Fruit fly (Drosophila melanogaster) whole organism, embryonic: ENCODE measurements around the gene Ada1-1.

Source experiments
- Atf3 ChIP-seq: fragments of 200-800 bp; sonication (Bioruptor generic); optimal IDR thresholded peaks from 3 replicates; lab custom pipeline; 2016; ENCODE audit warnings: missing biosample characterization, missing genetic modification characterization
- CG10209 ChIP-seq: fragments of 200-800 bp; sonication (Bioruptor generic); optimal IDR thresholded peaks from 3 replicates; lab custom pipeline; 2017; ENCODE audit warnings: missing biosample characterization, mild to moderate bottlenecking, missing genetic modification characterization, missing genetic modification reagents
- CG12155 ChIP-seq: fragments of 200-800 bp; sonication (Bioruptor generic); optimal IDR thresholded peaks from 3 replicates; lab custom pipeline; 2016; ENCODE audit warnings: missing biosample characterization, missing genetic modification characterization
- CG13424 ChIP-seq: fragments of 200-800 bp; sonication (Bioruptor generic); optimal IDR thresholded peaks from 2 replicates; lab custom pipeline; 2019; ENCODE audit warnings: missing biosample characterization, mild to moderate bottlenecking, missing genetic modification characterization, moderate library complexity
- CG13624 ChIP-seq: fragments of 200-800 bp; sonication (Bioruptor generic); optimal IDR thresholded peaks from 2 replicates; lab custom pipeline; 2016; ENCODE audit warnings: missing biosample characterization, missing genetic modification characterization
- CG15479 ChIP-seq: fragments of 200-800 bp; sonication (Bioruptor generic); optimal IDR thresholded peaks from 3 replicates; lab custom pipeline; 2019; ENCODE audit warnings: missing biosample characterization, mild to moderate bottlenecking, missing genetic modification characterization, moderate library complexity
- CG15696 ChIP-seq: fragments of 200-800 bp; sonication (Bioruptor generic); optimal IDR thresholded peaks from 2 replicates; lab custom pipeline; 2019; ENCODE audit warnings: missing biosample characterization, mild to moderate bottlenecking, missing genetic modification characterization, moderate library complexity
- CG17385 ChIP-seq: fragments of 200-800 bp; sonication (Bioruptor generic); optimal IDR thresholded peaks from 3 replicates; lab custom pipeline; 2018; ENCODE audit warnings: missing biosample characterization, mild to moderate bottlenecking, missing genetic modification characterization
- CG18599 ChIP-seq: fragments of 200-800 bp; sonication (Bioruptor generic); optimal IDR thresholded peaks from 3 replicates; lab custom pipeline; 2017; ENCODE audit warnings: missing biosample characterization, missing genetic modification characterization, mild to moderate bottlenecking, moderate library complexity, missing genetic modification reagents
- CG18764 ChIP-seq: fragments of 200-800 bp; sonication (Bioruptor generic); optimal IDR thresholded peaks from 3 replicates; lab custom pipeline; 2016; ENCODE audit warnings: missing biosample characterization, missing genetic modification characterization
- CG32767 ChIP-seq: fragments of 200-800 bp; sonication (Bioruptor generic); IDR thresholded peaks from 2 replicates; pipeline ENCODE4 v1.3.6; 2022; ENCODE audit warnings: missing biosample characterization, missing genetic modification characterization
- CG33213 ChIP-seq: fragments of 200-800 bp; sonication (Bioruptor generic); optimal IDR thresholded peaks from 3 replicates; lab custom pipeline; 2016; ENCODE audit warnings: missing biosample characterization, missing genetic modification characterization
- CG34376 ChIP-seq: fragments of 200-800 bp; sonication (Bioruptor generic); optimal IDR thresholded peaks from 2 replicates; lab custom pipeline; 2018; ENCODE audit warnings: missing biosample characterization, mild to moderate bottlenecking, missing genetic modification characterization
- CG6689 ChIP-seq: fragments of 200-800 bp; sonication (Bioruptor generic); IDR thresholded peaks from 2 replicates; pipeline ENCODE4 v1.3.6; 2022; ENCODE audit warnings: missing biosample characterization, missing genetic modification characterization
- CG8765 ChIP-seq: fragments of 200-800 bp; sonication (Bioruptor generic); IDR thresholded peaks from 2 replicates; pipeline ENCODE4 v1.3.6; 2022; ENCODE audit warnings: missing biosample characterization, missing genetic modification characterization
- CG8924 ChIP-seq: fragments of 200-800 bp; optimal IDR thresholded peaks from 3 replicates; lab custom pipeline; 2019; ENCODE audit warnings: missing biosample characterization, mild to moderate bottlenecking, missing genetic modification characterization, moderate library complexity
- CG9797 ChIP-seq: fragments of 200-800 bp; sonication (Bioruptor generic); optimal IDR thresholded peaks from 3 replicates; lab custom pipeline; 2018; ENCODE audit warnings: missing biosample characterization, mild to moderate bottlenecking, missing genetic modification characterization
- CrebB ChIP-seq: fragments of 200-800 bp; sonication (Bioruptor generic); optimal IDR thresholded peaks from 3 replicates; lab custom pipeline; 2018; ENCODE audit warnings: missing biosample characterization, mild to moderate bottlenecking, missing genetic modification characterization
- Dad ChIP-seq: fragments of 200-800 bp; sonication (Bioruptor generic); optimal IDR thresholded peaks from 3 replicates; lab custom pipeline; 2016; ENCODE audit warnings: missing biosample characterization, missing genetic modification characterization
- Doc2 ChIP-seq: fragments of 200-800 bp; sonication (Bioruptor generic); IDR thresholded peaks from 2 replicates; pipeline ENCODE4 v1.3.6; 2022; ENCODE audit warnings: missing biosample characterization, missing genetic modification characterization
- Doc3 ChIP-seq: fragments of 200-800 bp; sonication (Bioruptor generic); IDR thresholded peaks from 3 replicates; pipeline ENCODE4 v1.3.6; 2022; ENCODE audit warnings: missing biosample characterization, missing genetic modification characterization; ENCODE audit not compliant: partially characterized antibody
- ERR ChIP-seq: fragments of 200-800 bp; sonication (Bioruptor generic); optimal IDR thresholded peaks from 2 replicates; lab custom pipeline; 2016; ENCODE audit warnings: missing biosample characterization, missing genetic modification characterization
- Hr3 ChIP-seq: fragments of 200-800 bp; sonication (Bioruptor generic); optimal IDR thresholded peaks from 3 replicates; lab custom pipeline; 2016; ENCODE audit warnings: missing biosample characterization, missing genetic modification characterization
- Neu2 ChIP-seq: fragments of 200-800 bp; sonication (Bioruptor generic); optimal IDR thresholded peaks from 3 replicates; lab custom pipeline; 2016; ENCODE audit warnings: missing biosample characterization, missing genetic modification characterization, borderline replicate concordance
- Oaz ChIP-seq: fragments of 200-800 bp; sonication (Bioruptor generic); IDR thresholded peaks from 2 replicates; pipeline ENCODE4 v1.3.6; 2022; ENCODE audit warnings: missing biosample characterization, missing genetic modification characterization
- Optix ChIP-seq: fragments of 200-800 bp; sonication (Bioruptor generic); IDR thresholded peaks from 3 replicates; pipeline ENCODE4 v1.3.6; 2022; ENCODE audit warnings: missing biosample characterization, missing genetic modification characterization
- Rx ChIP-seq: fragments of 200-800 bp; sonication (Bioruptor generic); IDR thresholded peaks from 2 replicates; pipeline ENCODE4 v1.3.6; 2022; ENCODE audit warnings: missing biosample characterization, missing genetic modification characterization
- Six4 ChIP-seq: fragments of 200-800 bp; sonication (Bioruptor generic); optimal IDR thresholded peaks from 2 replicates; lab custom pipeline; 2016; ENCODE audit warnings: missing biosample characterization, missing genetic modification characterization
- chn ChIP-seq: fragments of 200-800 bp; sonication (Bioruptor generic); optimal IDR thresholded peaks from 2 replicates; lab custom pipeline; 2016; ENCODE audit warnings: missing biosample characterization, missing genetic modification characterization
- da ChIP-seq: fragments of 200-800 bp; sonication (Bioruptor generic); optimal IDR thresholded peaks from 2 replicates; lab custom pipeline; 2016; ENCODE audit warnings: missing biosample characterization, missing genetic modification characterization
- ems ChIP-seq: fragments of 200-800 bp; sonication (Bioruptor generic); optimal IDR thresholded peaks from 3 replicates; lab custom pipeline; 2016; ENCODE audit warnings: missing biosample characterization, missing genetic modification characterization
- en ChIP-seq: fragments of 200-800 bp; sonication (Bioruptor generic); optimal IDR thresholded peaks from 2 replicates; lab custom pipeline; 2016; ENCODE audit warnings: missing biosample characterization, missing genetic modification characterization
- fd3F ChIP-seq: fragments of 200-800 bp; sonication (Bioruptor generic); optimal IDR thresholded peaks from 2 replicates; lab custom pipeline; 2018; ENCODE audit warnings: missing biosample characterization, mild to moderate bottlenecking, missing genetic modification characterization, moderate library complexity
- fru ChIP-seq: fragments of >200 bp; optimal IDR thresholded peaks from 2 replicates; lab custom pipeline; 2017
- gem ChIP-seq: fragments of 200-800 bp; sonication (Bioruptor generic); optimal IDR thresholded peaks from 2 replicates; lab custom pipeline; 2019; ENCODE audit warnings: missing biosample characterization, mild to moderate bottlenecking, missing genetic modification characterization, moderate library complexity
- grn ChIP-seq: fragments of 200-800 bp; sonication (Bioruptor generic); optimal IDR thresholded peaks from 3 replicates; lab custom pipeline; 2017; ENCODE audit warnings: missing biosample characterization, missing genetic modification characterization
- gro ChIP-seq: fragments of 200-800 bp; sonication (Bioruptor generic); optimal IDR thresholded peaks from 2 replicates; lab custom pipeline; 2016; ENCODE audit warnings: missing biosample characterization, missing genetic modification characterization
- lbe ChIP-seq: fragments of 200-800 bp; sonication (Bioruptor generic); optimal IDR thresholded peaks from 2 replicates; lab custom pipeline; 2016; ENCODE audit warnings: missing biosample characterization, mild to moderate bottlenecking, missing genetic modification characterization
- lilli ChIP-seq: fragments of 200-800 bp; sonication (Bioruptor generic); optimal IDR thresholded peaks from 3 replicates; lab custom pipeline; 2016; ENCODE audit warnings: missing biosample characterization, missing genetic modification characterization
- lmd ChIP-seq: fragments of 200-800 bp; sonication (Bioruptor generic); IDR thresholded peaks from 2 replicates; pipeline ENCODE4 v1.3.6; 2022; ENCODE audit warnings: missing biosample characterization, missing genetic modification characterization
- maf-S ChIP-seq: fragments of 200-800 bp; sonication (Bioruptor generic); optimal IDR thresholded peaks from 2 replicates; lab custom pipeline; 2016; ENCODE audit warnings: missing biosample characterization, missing genetic modification characterization
- nom ChIP-seq: fragments of 200-800 bp; sonication (Bioruptor generic); optimal IDR thresholded peaks from 2 replicates; lab custom pipeline; 2017; ENCODE audit warnings: missing biosample characterization, missing genetic modification characterization, mild to moderate bottlenecking, moderate library complexity, missing genetic modification reagents
- odd ChIP-seq: fragments of 200-800 bp; sonication (Bioruptor generic); optimal IDR thresholded peaks from 2 replicates; lab custom pipeline; 2017; ENCODE audit warnings: missing biosample characterization, mild to moderate bottlenecking, missing genetic modification characterization
- pb ChIP-seq: fragments of 200-800 bp; sonication (Bioruptor generic); optimal IDR thresholded peaks from 3 replicates; lab custom pipeline; 2016; ENCODE audit warnings: missing biosample characterization, missing genetic modification characterization
- pros ChIP-seq: fragments of 200-800 bp; sonication (Bioruptor generic); optimal IDR thresholded peaks from 3 replicates; lab custom pipeline; 2019; ENCODE audit warnings: missing biosample characterization, mild to moderate bottlenecking, missing genetic modification characterization, moderate library complexity
- pum ChIP-seq: fragments of 200-800 bp; sonication (Bioruptor generic); optimal IDR thresholded peaks from 2 replicates; lab custom pipeline; 2016; ENCODE audit warnings: missing biosample characterization, missing genetic modification characterization
- run ChIP-seq: fragments of 200-800 bp; sonication (Bioruptor generic); optimal IDR thresholded peaks from 3 replicates; lab custom pipeline; 2018; ENCODE audit warnings: missing biosample characterization, mild to moderate bottlenecking, missing genetic modification characterization
- schlank ChIP-seq: fragments of 200-800 bp; sonication (Bioruptor generic); optimal IDR thresholded peaks from 2 replicates; lab custom pipeline; 2018; ENCODE audit warnings: missing biosample characterization, mild to moderate bottlenecking, missing genetic modification characterization
- seq ChIP-seq: fragments of 200-800 bp; sonication (Bioruptor generic); IDR thresholded peaks from 2 replicates; pipeline ENCODE4 v1.3.6; 2022; ENCODE audit warnings: missing biosample characterization, missing genetic modification characterization
- sr ChIP-seq: fragments of 200-800 bp; sonication (Bioruptor generic); IDR thresholded peaks from 3 replicates; pipeline ENCODE4 v1.3.6; 2022; ENCODE audit warnings: missing biosample characterization, missing genetic modification characterization
- tx ChIP-seq: fragments of 200-800 bp; sonication (Bioruptor generic); optimal IDR thresholded peaks from 2 replicates; lab custom pipeline; 2016; ENCODE audit warnings: missing biosample characterization, missing genetic modification characterization
- wdn ChIP-seq: fragments of 200-800 bp; sonication (Bioruptor generic); IDR thresholded peaks from 2 replicates; pipeline ENCODE4 v1.3.6; 2022; ENCODE audit warnings: missing biosample characterization, missing genetic modification characterization
- yki ChIP-seq: fragments of >200 bp; optimal IDR thresholded peaks from 3 replicates; lab custom pipeline; 2018

Ada1-1 gene

DNA sequence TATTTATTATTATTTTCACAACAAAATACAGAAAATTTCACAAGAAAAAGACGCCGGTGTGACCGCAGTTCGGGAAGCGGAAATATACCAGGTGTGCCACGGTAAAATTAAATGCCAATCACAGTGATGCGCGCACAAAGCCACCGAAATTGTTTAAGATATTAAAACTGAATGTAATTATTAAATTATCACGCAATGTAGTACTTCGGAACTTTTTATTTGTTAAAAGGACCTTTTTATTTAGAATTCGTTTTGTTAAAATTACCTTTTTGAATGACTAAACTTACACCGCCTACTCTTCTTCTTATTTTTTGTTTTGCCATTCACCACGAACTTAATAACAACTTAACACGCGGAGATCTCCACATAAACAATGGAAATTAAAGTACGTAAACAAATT lies 8.7 kb upstream of the Ada1-1 start, which contains the start of the genes CG6686 and CG34163 (continued):
- TF ChIP-seq Doc3 (GFP tag; lab: Robert Waterston, UW) = no peak
- TF ChIP-seq chn (GFP tag; lab: Kevin White, UChicago) = peak; percentile 21
- no peak for TF ChIP-seq Atf3 (GFP tag; lab: Kevin White, UChicago)
- TF ChIP-seq lilli = peak; percentile 80
- no peak for TF ChIP-seq Six4 (GFP tag; lab: Kevin White, UChicago)
- TF ChIP-seq CG34376 (GFP tag; lab: Kevin White, UChicago) = peak; percentile 17
- TF ChIP-seq grn (GFP tag; lab: Kevin White, UChicago) = no peak
- TF ChIP-seq seq (GFP tag; lab: Robert Waterston, UW) = no peak
- TF ChIP-seq run (tag; lab: Kevin White, UChicago) = no peak
- TF ChIP-seq lbe (GFP tag; lab: Kevin White, UChicago) = no peak
- TF ChIP-seq CG8765 (GFP tag; lab: Robert Waterston, UW) = no peak
- no peak for TF ChIP-seq CG32767
- no peak for TF ChIP-seq fd3F (GFP tag; lab: Kevin White, UChicago)
- no peak for TF ChIP-seq odd
- no peak for TF ChIP-seq Neu2 (GFP tag; lab: Kevin White, UChicago)
- peak; percentile 74 for TF ChIP-seq CG9797 (GFP tag; lab: Kevin White, UChicago)
- peak; percentile 32 for TF ChIP-seq CG33213 (GFP tag; lab: Kevin White, UChicago)
- TF ChIP-seq pb (GFP tag; lab: Kevin White, UChicago) = no peak
- TF ChIP-seq maf-S (GFP tag; lab: Kevin White, UChicago) = peak; percentile 30
- no peak for TF ChIP-seq CG10209 (GFP tag; lab: Kevin White, UChicago)
- no peak for TF ChIP-seq schlank (tag; lab: Kevin White, UChicago)
- TF ChIP-seq CG13424 (tag; lab: Kevin White, UChicago) = peak; percentile 23
- no peak for TF ChIP-seq CG18599 (GFP tag; lab: Kevin White, UChicago)
- 0 out of 2 replicates have a peak, but pooled peaks have one; percentile 27 for TF ChIP-seq CG6689 (GFP tag; lab: Robert Waterston, UW)
- TF ChIP-seq Oaz (GFP tag; lab: Robert Waterston, UW) = no peak
- TF ChIP-seq ems (GFP tag; lab: Kevin White, UChicago) = peak; percentile 47
- TF ChIP-seq pum (GFP tag; lab: Kevin White, UChicago) = peak; percentile 37
- TF ChIP-seq CG8924 (tag; lab: Kevin White, UChicago) = peak; percentile 64
- no peak for TF ChIP-seq da (GFP tag; lab: Kevin White, UChicago)
- TF ChIP-seq yki (lab: Kevin White, UChicago) = peak; percentile 65
- TF ChIP-seq ERR (GFP tag; lab: Kevin White, UChicago) = no peak
- TF ChIP-seq sr (GFP tag; lab: Robert Waterston, UW) = no peak
- TF ChIP-seq pros (GFP tag; lab: Kevin White, UChicago) = no peak
- no peak for TF ChIP-seq en
- peak; percentile 55 for TF ChIP-seq Hr3
- TF ChIP-seq CG15479 (GFP tag; lab: Kevin White, UChicago) = no peak
- peak; percentile 48 for TF ChIP-seq Dad
- peak; percentile 31 for TF ChIP-seq tx (GFP tag; lab: Kevin White, UChicago)
- TF ChIP-seq wdn (GFP tag; lab: Robert Waterston, UW) = no peak
- no peak for TF ChIP-seq gem (tag; lab: Kevin White, UChicago)
- TF ChIP-seq CG12155 (GFP tag; lab: Kevin White, UChicago) = peak; percentile 15
- TF ChIP-seq nom (GFP tag; lab: Kevin White, UChicago) = no peak
- peak; percentile 31 for TF ChIP-seq gro (GFP tag; lab: Kevin White, UChicago)
- no peak for TF ChIP-seq CrebB
- TF ChIP-seq lmd (GFP tag; lab: Robert Waterston, UW) = no peak; the same call in 1 of the 2 replicates
- TF ChIP-seq CG13624 (GFP tag; lab: Kevin White, UChicago) = peak; percentile 65
- TF ChIP-seq fru (lab: Kevin White, UChicago) = no peak
- TF ChIP-seq CG15696 (tag; lab: Kevin White, UChicago) = no peak
- TF ChIP-seq CG17385 = peak; percentile 99
- TF ChIP-seq Rx (GFP tag; lab: Robert Waterston, UW) = no peak
- no peak for TF ChIP-seq Optix (GFP tag; lab: Robert Waterston, UW)
- no peak for TF ChIP-seq Doc2 (GFP tag; lab: Robert Waterston, UW)
- peak; percentile 14 for TF ChIP-seq CG18764 (GFP tag; lab: Kevin White, UChicago)
